Fruit fly (Drosophila melanogaster): ENCODE data around the gene QIL1.

The QIL1 gene

DNA sequence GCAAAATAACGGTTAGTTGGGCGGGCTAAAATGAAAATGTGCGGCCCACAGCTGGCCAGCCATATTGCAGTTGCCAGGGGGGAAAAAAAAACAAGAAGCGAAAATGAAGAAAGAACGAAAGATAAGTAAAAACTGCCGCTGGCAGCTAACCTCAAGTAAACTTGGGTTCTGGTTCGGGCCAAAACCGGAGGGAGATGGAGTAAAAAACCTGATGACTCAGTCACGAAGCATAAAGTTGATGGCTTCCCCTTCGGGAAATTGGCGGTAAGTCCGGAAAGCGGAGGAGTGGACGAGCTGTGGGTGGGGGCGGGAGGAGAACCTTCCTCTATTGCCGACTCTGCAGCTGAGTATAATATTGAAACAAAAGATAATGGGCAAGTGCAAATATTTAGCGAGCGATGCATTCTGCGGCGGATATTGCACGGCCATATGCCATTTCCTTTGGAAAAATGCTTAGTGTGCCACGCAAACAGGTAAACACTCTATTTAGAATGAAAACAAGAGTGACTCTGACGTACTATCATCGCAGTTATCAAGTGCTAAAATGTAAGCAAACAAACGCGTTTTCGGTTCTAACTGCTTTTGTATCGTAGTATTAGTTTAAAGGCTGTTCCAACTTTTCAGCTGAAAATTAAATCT is 46.5 kb upstream of the QIL1 start:
- TF ChIP-seq woc (GFP tag; optimal IDR thresholded peaks at IDR 0.05) = no peak
- TF ChIP-seq Rel (GFP tag; optimal IDR thresholded peaks at IDR 0.05) = no peak
- TF ChIP-seq Rel (tag; optimal IDR thresholded peaks at IDR 0.05) = peak; percentile 2
- TF ChIP-seq pan (optimal IDR thresholded peaks at IDR 0.05) = no peak
- peak; percentile 48 for TF ChIP-seq psq (GFP tag; optimal IDR thresholded peaks at IDR 0.05)

DNA sequence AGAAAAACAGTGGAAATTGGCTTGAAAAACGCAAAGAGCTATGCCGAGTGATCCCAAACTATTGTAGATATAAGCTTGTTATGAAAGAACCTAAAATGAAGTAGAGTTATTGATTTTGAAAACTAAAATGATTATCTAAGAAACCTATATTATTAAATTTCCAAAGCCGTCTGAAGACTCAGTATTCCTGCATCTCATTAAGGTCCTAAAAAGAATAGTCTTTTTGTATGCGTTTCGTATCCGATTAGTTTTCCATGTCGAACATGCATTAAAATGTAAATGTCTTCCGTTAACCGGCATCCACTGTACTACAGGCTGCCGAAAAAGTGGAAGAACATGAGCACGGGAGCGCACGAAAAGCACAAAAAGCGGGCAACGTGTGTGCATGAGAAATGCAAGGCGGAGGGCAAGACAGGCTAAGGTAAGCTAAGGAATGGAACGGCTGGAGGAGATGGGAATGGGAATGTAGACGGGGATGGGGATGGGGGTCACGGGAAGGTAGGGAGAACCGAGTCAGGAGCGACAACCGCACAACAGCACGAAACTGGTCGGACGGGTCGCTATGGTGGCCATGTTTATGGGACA is 45.0 kb upstream of the QIL1 start:
- TF ChIP-seq Dif (GFP tag; optimal IDR thresholded peaks at IDR 0.05; ENCODE audit: partially characterized antibody) = peak; percentile 82
- peak; percentile 79 for TF ChIP-seq OdsH (GFP tag; optimal IDR thresholded peaks at IDR 0.05)
- peak; percentile 3 for TF ChIP-seq jim (GFP tag; optimal IDR thresholded peaks at IDR 0.05)
- peak; percentile 78 for TF ChIP-seq br (GFP tag; optimal IDR thresholded peaks at IDR 0.05)
- TF ChIP-seq woc (GFP tag; optimal IDR thresholded peaks at IDR 0.05) = peak; percentile 80
- no peak for TF ChIP-seq lola (GFP tag; optimal IDR thresholded peaks at IDR 0.05)
- TF ChIP-seq Jra (GFP tag; optimal IDR thresholded peaks at IDR 0.05) = no peak
- no peak for TF ChIP-seq N (GFP tag; optimal IDR thresholded peaks at IDR 0.05)
- TF ChIP-seq sv (GFP tag; optimal IDR thresholded peaks at IDR 0.05) = no peak
- peak; percentile 83 for TF ChIP-seq fru (GFP tag; optimal IDR thresholded peaks at IDR 0.05)
- TF ChIP-seq Myc (optimal IDR thresholded peaks at IDR 0.05) = no peak
- peak; percentile 62 for TF ChIP-seq ey (GFP tag; optimal IDR thresholded peaks at IDR 0.05)
- peak; percentile 60 for TF ChIP-seq rgr (GFP tag; optimal IDR thresholded peaks at IDR 0.05)
- peak; percentile 65 for TF ChIP-seq h (GFP tag; optimal IDR thresholded peaks at IDR 0.05)
- peak in 1 of 2 experiments; percentile 77 for TF ChIP-seq foxo (GFP tag; optimal IDR thresholded peaks at IDR 0.05)
- no peak for TF ChIP-seq pan (optimal IDR thresholded peaks at IDR 0.05)
- peak; percentile 71 for TF ChIP-seq HLH106 (tag; optimal IDR thresholded peaks at IDR 0.05)
- peak; percentile 31 for TF ChIP-seq brk (GFP tag; optimal IDR thresholded peaks at IDR 0.05)
- TF ChIP-seq sage (GFP tag; optimal IDR thresholded peaks at IDR 0.05) = peak; percentile 4
- peak; percentile 72 for TF ChIP-seq Sp1 (GFP tag; optimal IDR thresholded peaks at IDR 0.05)
- no peak for TF ChIP-seq GATAd (GFP tag; optimal IDR thresholded peaks at IDR 0.05)
- peak; percentile 23 for TF ChIP-seq dmrt93B (GFP tag; optimal IDR thresholded peaks at IDR 0.05)
- TF ChIP-seq Dfd (GFP tag; optimal IDR thresholded peaks at IDR 0.05) = no peak
- TF ChIP-seq dl (GFP tag; optimal IDR thresholded peaks at IDR 0.05; ENCODE audit: insufficient read depth in 1 of 2, partially characterized antibody in 2 of 2) = peak; percentile 5 to 59
- no peak for TF ChIP-seq Rel (GFP tag; optimal IDR thresholded peaks at IDR 0.05)
- TF ChIP-seq Rel (tag; optimal IDR thresholded peaks at IDR 0.05) = peak; percentile 7
- peak; percentile 86 for TF ChIP-seq psq (GFP tag; optimal IDR thresholded peaks at IDR 0.05)
- TF ChIP-seq Mio (GFP tag; optimal IDR thresholded peaks at IDR 0.05) = no peak
- peak; percentile 45 for TF ChIP-seq CG32264 (GFP tag; optimal IDR thresholded peaks at IDR 0.05)
- peak; percentile 34 for TF ChIP-seq Hnf4 (GFP tag; optimal IDR thresholded peaks at IDR 0.05)

DNA sequence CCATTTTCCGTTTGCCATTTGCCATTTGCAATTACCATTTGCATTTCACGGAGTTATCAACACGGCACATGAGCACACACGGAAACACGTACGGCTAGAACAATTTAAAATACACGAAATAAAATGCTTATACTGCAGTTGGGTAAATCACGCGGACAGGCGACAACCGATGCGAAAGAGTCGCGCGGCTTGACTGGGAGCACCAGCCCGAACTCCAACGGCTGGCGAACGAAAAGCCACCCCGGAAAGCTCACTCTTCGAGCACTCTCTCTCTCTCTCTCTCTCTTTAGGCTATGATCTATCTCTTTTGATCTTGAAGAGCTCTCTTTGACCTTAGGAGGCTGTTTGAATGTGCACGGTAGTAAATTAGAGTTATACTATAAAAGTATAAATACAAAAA is 44.4 kb upstream of the QIL1 start, which contains the start of gene blot:
TSS of gene blot (minus strand) at position 196 of the 400 bp plus-strand sequence.
- TF ChIP-seq Rel (GFP tag; optimal IDR thresholded peaks at IDR 0.05) (peak; percentile 6), Rel (tag; optimal IDR thresholded peaks at IDR 0.05) (no peak), woc (GFP tag; optimal IDR thresholded peaks at IDR 0.05) (no peak), lola (GFP tag; optimal IDR thresholded peaks at IDR 0.05) (no peak), Hnf4 (GFP tag; optimal IDR thresholded peaks at IDR 0.05) (no peak), Hr83 (GFP tag; optimal IDR thresholded peaks at IDR 0.05; ENCODE audit: poor library complexity, severe bottlenecking) (peak; percentile 57), sv (GFP tag; optimal IDR thresholded peaks at IDR 0.05) (no peak), psq (GFP tag; optimal IDR thresholded peaks at IDR 0.05) (no peak), usp (GFP tag; optimal IDR thresholded peaks at IDR 0.05) (no peak), HLH106 (tag; optimal IDR thresholded peaks at IDR 0.05) (no peak), Abd-B (GFP tag; optimal IDR thresholded peaks at IDR 0.05) (no peak), ey (GFP tag; optimal IDR thresholded peaks at IDR 0.05) (no peak), rgr (GFP tag; optimal IDR thresholded peaks at IDR 0.05) (peak; percentile 15), Mio (GFP tag; optimal IDR thresholded peaks at IDR 0.05) (no peak), Jra (GFP tag; optimal IDR thresholded peaks at IDR 0.05) (no peak), Myc (optimal IDR thresholded peaks at IDR 0.05) (no peak), Hr78 (GFP tag; optimal IDR thresholded peaks at IDR 0.05) (no peak), foxo (GFP tag; optimal IDR thresholded peaks at IDR 0.05) (no peak), Dif (GFP tag; optimal IDR thresholded peaks at IDR 0.05; ENCODE audit: partially characterized antibody) (peak; percentile 96), jim (GFP tag; optimal IDR thresholded peaks at IDR 0.05) (no peak), sage (GFP tag; optimal IDR thresholded peaks at IDR 0.05) (no peak), dsf (GFP tag; optimal IDR thresholded peaks at IDR 0.05; ENCODE audit: borderline replicate concordance) (no peak), h (GFP tag; optimal IDR thresholded peaks at IDR 0.05) (no peak), brk (GFP tag; optimal IDR thresholded peaks at IDR 0.05) (no peak), CG32264 (GFP tag; optimal IDR thresholded peaks at IDR 0.05) (no peak), Vsx2 (GFP tag; optimal IDR thresholded peaks at IDR 0.05; ENCODE audit: partially characterized antibody) (peak; percentile 70), fru (GFP tag; optimal IDR thresholded peaks at IDR 0.05) (no peak), CrebA (GFP tag; optimal IDR thresholded peaks at IDR 0.05; ENCODE audit: borderline replicate concordance) (no peak), dmrt93B (GFP tag; optimal IDR thresholded peaks at IDR 0.05) (no peak), Sp1 (GFP tag; optimal IDR thresholded peaks at IDR 0.05) (peak; percentile 12), pan (optimal IDR thresholded peaks at IDR 0.05) (no peak), OdsH (GFP tag; optimal IDR thresholded peaks at IDR 0.05) (no peak), dl (GFP tag; optimal IDR thresholded peaks at IDR 0.05; ENCODE audit: insufficient read depth in 1 of 2, partially characterized antibody in 2 of 2) (peak; percentile 93 to 94), N (GFP tag; optimal IDR thresholded peaks at IDR 0.05) (no peak), GATAd (GFP tag; optimal IDR thresholded peaks at IDR 0.05) (no peak), tai (GFP tag; optimal IDR thresholded peaks at IDR 0.05) (no peak), CG9705 (GFP tag; optimal IDR thresholded peaks at IDR 0.05) (no peak), br (GFP tag; optimal IDR thresholded peaks at IDR 0.05) (no peak), Dfd (GFP tag; optimal IDR thresholded peaks at IDR 0.05) (no peak)

Measured in whole organism, wandering third instar larva.